Fruit fly (Drosophila melanogaster): ENCODE measurements around the gene aop.

dm6 chr2L:2200136-2201036 is 21.8 kb upstream of the aop start:
- TF ChIP-seq fkh (GFP tag; optimal IDR thresholded peaks at IDR 0.05) (peak; percentile 22), Sox102F (GFP tag; optimal IDR thresholded peaks at IDR 0.05) (peak; percentile 9), Met (GFP tag; optimal IDR thresholded peaks at IDR 0.05) (peak; percentile 78)
